Worm (Caenorhabditis elegans): ENCODE data around the gene C16C10.9.

DNA sequence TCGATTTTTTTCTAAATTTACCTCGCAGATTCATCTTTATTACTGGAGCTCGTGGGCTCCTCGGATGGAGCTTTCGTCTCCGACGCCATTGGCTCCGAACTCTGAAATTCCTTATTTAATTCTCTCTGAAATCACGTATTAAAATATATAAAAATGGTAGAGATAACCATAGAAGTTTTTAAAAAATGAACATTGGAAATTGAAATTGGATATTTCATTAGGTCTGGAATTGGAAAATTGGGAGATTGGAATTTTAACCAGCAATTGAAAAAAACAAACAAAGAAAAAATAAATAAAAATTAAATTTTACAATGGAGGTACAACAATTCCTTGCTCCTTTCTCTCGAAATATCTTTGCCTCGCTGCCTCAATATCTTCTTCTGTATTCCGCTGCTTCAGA is 9.5 kb upstream of the C16C10.9 start, which contains the start of gene rnf-5:
- TF ChIP-seq dmd-4 (tag; optimal IDR thresholded peaks at IDR 0.05; ENCODE audit: borderline replicate concordance) (no peak), hlh-30 (tag; optimal IDR thresholded peaks at IDR 0.05; ENCODE audit: insufficient read depth) (no peak), elt-2 (tag; optimal IDR thresholded peaks at IDR 0.05) (no peak), ceh-34 (tag; optimal IDR thresholded peaks at IDR 0.05) (no peak), ceh-45 (GFP tag; IDR thresholded peaks at IDR 0.05) (no peak), fkh-10 (GFP tag; optimal IDR thresholded peaks at IDR 0.05) (no peak), ceh-18 (tag; optimal IDR thresholded peaks at IDR 0.05) (no peak), K02D7.2 (tag; optimal IDR thresholded peaks at IDR 0.05) (no peak), ama-1 (optimal IDR thresholded peaks at IDR 0.05) (no peak), rnt-1 (tag; optimal IDR thresholded peaks at IDR 0.05) (no peak), unc-86 (tag; optimal IDR thresholded peaks at IDR 0.05) (no peak)
